Worm (Caenorhabditis elegans): ENCODE results near the gene F53G2.12.

F53G2.12 gene

ce11 chrII:2479047-2479446 is at the start of gene F53G2.12:
TSS of gene F53G2.12 (minus strand) at chrII:2479090.
- TF ChIP-seq dao-5 (tag; optimal IDR thresholded peaks at IDR 0.05) (no peak), him-1 (tag; optimal IDR thresholded peaks at IDR 0.05) (no peak)

DNA sequence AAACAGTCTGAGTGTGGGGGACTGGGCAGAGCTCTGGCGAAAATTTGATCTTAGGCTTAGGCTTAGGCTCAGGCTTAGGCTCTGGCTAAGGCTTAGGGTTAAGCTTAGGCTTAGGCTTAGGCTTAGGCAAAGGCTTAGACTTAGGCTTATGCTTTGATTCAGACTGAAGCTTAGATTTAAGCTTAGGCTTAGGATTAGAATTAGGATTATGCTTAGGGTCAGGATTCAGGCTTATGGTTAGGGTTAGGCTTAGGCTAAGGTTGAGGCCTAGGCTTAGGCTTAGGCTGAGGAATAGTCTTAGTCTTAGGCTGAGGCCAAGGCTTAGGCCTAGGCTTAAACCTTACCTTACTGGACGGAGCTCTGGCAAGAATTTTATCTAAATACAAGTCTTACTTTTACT is 48.0 kb upstream of the F53G2.12 start:
- no peak for TF ChIP-seq W03F9.2 (tag; optimal IDR thresholded peaks at IDR 0.05)
- no peak for TF ChIP-seq dao-5 (tag; optimal IDR thresholded peaks at IDR 0.05)
- no peak for TF ChIP-seq him-1 (tag; optimal IDR thresholded peaks at IDR 0.05)

ce11 chrII:2525652-2526051 is 46.8 kb upstream of the F53G2.12 start:
- TF ChIP-seq W03F9.2 (tag; optimal IDR thresholded peaks at IDR 0.05) = no peak
- TF ChIP-seq him-1 (tag; optimal IDR thresholded peaks at IDR 0.05) = no peak
- TF ChIP-seq dao-5 (tag; optimal IDR thresholded peaks at IDR 0.05) = no peak

ce11 chrII:2521960-2522359 is 43.1 kb upstream of the F53G2.12 start, which contains the start of gene bath-13:
TSS of gene bath-13 (minus strand) at chrII:2522060.
- TF ChIP-seq dao-5 (tag; optimal IDR thresholded peaks at IDR 0.05) (no peak), him-1 (tag; optimal IDR thresholded peaks at IDR 0.05) (no peak), W03F9.2 (tag; optimal IDR thresholded peaks at IDR 0.05) (no peak)

- TF ChIP-seq W03F9.2 (tag; optimal IDR thresholded peaks at IDR 0.05) (no peak), dao-5 (tag; optimal IDR thresholded peaks at IDR 0.05) (no peak), him-1 (tag; optimal IDR thresholded peaks at IDR 0.05) (no peak)
Observed at ce11 chrII:2518487-2518886, 39.6 kb upstream of the F53G2.12 start.

ce11 chrII:2504431-2504928 is 25.6 kb upstream of the F53G2.12 start, which contains the start of gene gbas-1:
TSS of gene gbas-1 (plus strand) at chrII:2504878.
- TF ChIP-seq dao-5 (tag; optimal IDR thresholded peaks at IDR 0.05) (no peak), W03F9.2 (tag; optimal IDR thresholded peaks at IDR 0.05) (no peak), him-1 (tag; optimal IDR thresholded peaks at IDR 0.05) (no peak)

ce11 chrII:2503703-2504430 is 25.0 kb upstream of the F53G2.12 start:
- TF ChIP-seq W03F9.2 (tag; optimal IDR thresholded peaks at IDR 0.05) (no peak), him-1 (tag; optimal IDR thresholded peaks at IDR 0.05) (no peak), dao-5 (tag; optimal IDR thresholded peaks at IDR 0.05) (no peak)

DNA sequence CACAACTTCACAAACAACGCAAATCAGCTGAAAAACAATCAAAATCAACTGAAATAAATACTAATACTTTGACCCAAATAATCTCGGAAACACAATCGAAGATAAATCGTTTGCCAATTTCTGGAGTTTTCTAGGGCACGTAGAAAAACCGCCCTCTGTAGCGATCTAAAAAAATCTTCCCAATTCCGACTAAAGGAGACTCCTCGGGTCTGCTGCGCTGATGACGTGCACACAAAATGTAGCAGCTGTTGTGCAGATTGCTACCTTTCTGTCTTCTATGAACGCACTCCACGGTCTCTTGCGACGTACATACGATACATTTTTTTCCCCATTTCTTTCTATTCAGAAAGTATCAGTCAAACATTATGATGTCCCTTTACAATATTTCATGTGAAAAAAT is 9.5 kb upstream of the F53G2.12 start, which contains the start of gene F53G2.1:
Gene F53G2.1 (plus strand): TSS at position 301 of the 400 bp plus-strand sequence.
- TF ChIP-seq him-1 (tag; optimal IDR thresholded peaks at IDR 0.05) (no peak), W03F9.2 (tag; optimal IDR thresholded peaks at IDR 0.05) (no peak), dao-5 (tag; optimal IDR thresholded peaks at IDR 0.05) (no peak)

DNA sequence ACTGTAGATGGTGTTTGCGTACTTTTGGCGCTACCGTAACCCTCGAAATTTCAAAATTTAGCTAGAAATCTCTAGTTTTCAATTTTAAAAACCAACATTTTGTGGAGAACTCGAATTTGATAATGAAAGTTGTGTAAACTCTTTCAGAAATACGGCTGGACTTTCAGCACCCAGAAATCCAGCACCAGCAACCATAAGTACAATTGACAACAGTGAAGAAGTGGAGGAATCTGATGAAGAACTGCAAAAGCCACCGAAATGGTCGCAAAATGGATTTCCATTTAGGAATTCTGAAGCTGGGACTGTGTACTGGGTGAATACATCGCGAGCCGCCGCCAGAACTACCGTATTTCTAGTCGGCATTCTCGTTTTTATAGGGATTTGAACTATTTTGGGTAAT is 4.6 kb upstream of the F53G2.12 start, which contains the start of gene F53G2.13:
Gene F53G2.13 (plus strand): TSS at position 301 of the 400 bp plus-strand sequence.
- no peak for TF ChIP-seq dao-5 (tag; optimal IDR thresholded peaks at IDR 0.05)
- TF ChIP-seq him-1 (tag; optimal IDR thresholded peaks at IDR 0.05) = no peak
- TF ChIP-seq W03F9.2 (tag; optimal IDR thresholded peaks at IDR 0.05) = no peak

DNA sequence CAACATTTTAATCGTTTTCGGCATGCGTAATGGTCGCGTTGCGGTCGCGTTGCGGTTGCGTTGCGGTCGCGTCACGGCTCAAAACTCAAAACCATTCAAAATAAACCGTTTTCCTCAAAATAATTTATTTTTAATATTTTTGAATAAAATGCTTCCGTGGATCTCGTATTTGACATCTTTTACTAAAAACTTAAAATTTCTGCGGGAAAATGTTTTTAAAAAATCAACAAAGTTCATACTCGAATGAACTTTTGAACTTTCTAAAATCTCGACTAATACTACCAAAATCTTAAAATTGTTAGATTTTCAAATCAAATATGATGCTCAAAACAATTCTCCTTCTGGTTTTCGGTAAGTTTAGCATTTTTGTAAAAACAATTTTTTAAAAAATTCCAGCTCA is 2.7 kb upstream of the F53G2.12 start, which contains the start of gene F53G2.2:
Gene F53G2.2 (plus strand): TSS at position 301 of the 400 bp plus-strand sequence.
- TF ChIP-seq dao-5 (tag; optimal IDR thresholded peaks at IDR 0.05) (no peak), W03F9.2 (tag; optimal IDR thresholded peaks at IDR 0.05) (no peak)

ce11 chrII:2480099-2480498 is 1.2 kb upstream of the F53G2.12 start, which contains the start of gene F53G2.3:
TSS of gene F53G2.3 (plus strand) at chrII:2480399.
- TF ChIP-seq him-1 (tag; optimal IDR thresholded peaks at IDR 0.05) (no peak), dao-5 (tag; optimal IDR thresholded peaks at IDR 0.05) (no peak), W03F9.2 (tag; optimal IDR thresholded peaks at IDR 0.05) (no peak)

DNA sequence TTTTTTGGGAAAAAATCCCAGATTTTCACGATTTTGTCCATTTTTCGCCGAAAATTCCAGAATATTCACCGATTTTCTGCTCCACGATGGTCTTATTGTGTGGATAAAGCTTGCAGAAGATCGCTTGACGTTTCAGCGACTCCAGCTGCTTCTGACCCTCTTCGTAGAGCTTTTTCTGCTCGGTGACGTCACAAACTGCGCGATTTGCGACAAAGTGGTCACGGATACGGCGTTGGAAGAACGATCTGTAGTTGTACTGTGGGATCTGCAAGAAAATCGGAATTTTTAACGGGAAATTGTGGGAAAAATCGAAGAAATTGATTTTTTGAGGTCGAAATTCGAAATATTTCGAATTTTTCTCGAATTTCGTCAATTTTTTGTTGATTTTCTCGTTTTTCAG is 347 bp downstream of the F53G2.12 start, which contains the start of gene mnat-1:
Gene mnat-1 (minus strand): TSS at position 101 of the 400 bp plus-strand sequence.
- TF ChIP-seq him-1 (tag; optimal IDR thresholded peaks at IDR 0.05) = no peak

DNA sequence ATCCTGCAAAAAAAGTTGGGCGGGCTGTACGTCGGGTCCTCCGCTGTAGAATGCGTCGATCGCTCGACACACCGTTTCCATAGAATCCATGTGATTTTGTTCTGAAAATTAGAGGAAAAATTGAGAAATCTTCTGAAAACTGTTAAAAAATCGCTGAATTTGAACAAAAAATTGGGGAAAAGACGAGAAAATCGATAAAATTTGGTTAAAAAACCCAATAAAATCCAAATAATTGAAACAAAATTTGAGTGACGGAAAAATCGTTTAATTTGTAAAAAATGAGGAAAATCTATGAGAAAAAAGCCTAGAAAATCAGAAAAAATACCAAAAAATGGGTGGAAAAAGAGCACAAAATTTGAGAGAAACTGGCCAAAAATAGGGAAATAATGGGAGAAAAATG is 5.6 kb downstream of the F53G2.12 start, which contains the start of gene tsr-1:
Gene tsr-1 (minus strand): TSS at position 101 of the 400 bp plus-strand sequence.
- no peak for TF ChIP-seq him-1 (tag; optimal IDR thresholded peaks at IDR 0.05)
- no peak for TF ChIP-seq W03F9.2 (tag; optimal IDR thresholded peaks at IDR 0.05)
- TF ChIP-seq dao-5 (tag; optimal IDR thresholded peaks at IDR 0.05) = no peak

ce11 chrII:2468885-2469284 is 10.0 kb downstream of the F53G2.12 start:
- TF ChIP-seq him-1 (tag; optimal IDR thresholded peaks at IDR 0.05) (no peak), W03F9.2 (tag; optimal IDR thresholded peaks at IDR 0.05) (no peak), dao-5 (tag; optimal IDR thresholded peaks at IDR 0.05) (no peak)
